Worm (Caenorhabditis elegans): ENCODE results near the gene oef-1.

Gene oef-1

ce11 chrIV:7507841-7508509 is 40.2 kb upstream of the oef-1 start, which contains the start of the genes vdac-1 and R05G6.5 (continued):
- TF ChIP-seq nhr-28 (tag; optimal IDR thresholded peaks at IDR 0.05) = no peak
- no peak for TF ChIP-seq pag-3 (tag; optimal IDR thresholded peaks at IDR 0.05; ENCODE audit: borderline replicate concordance, insufficient read depth)
- TF ChIP-seq rnt-1 (tag; optimal IDR thresholded peaks at IDR 0.05) = peak; percentile 79
- TF ChIP-seq unc-86 (tag; optimal IDR thresholded peaks at IDR 0.05) = peak; percentile 56
- TF ChIP-seq aha-1 (tag; optimal IDR thresholded peaks at IDR 0.05) = no peak
- no peak for TF ChIP-seq fkh-4 (tag; optimal IDR thresholded peaks at IDR 0.05; ENCODE audit: borderline replicate concordance)
- peak in 1 of 2 experiments; percentile 33 for TF ChIP-seq egl-27 (tag; optimal IDR thresholded peaks at IDR 0.05)
- TF ChIP-seq hpl-2 (GFP tag; optimal IDR thresholded peaks at IDR 0.05) = no peak
- peak; percentile 42 to 93 (median 70) for TF ChIP-seq ceh-82 (tag; optimal IDR thresholded peaks at IDR 0.05)
- TF ChIP-seq C04F5.9 (tag; optimal IDR thresholded peaks at IDR 0.05) = no peak
- TF ChIP-seq egl-13 (tag; optimal IDR thresholded peaks at IDR 0.05) = peak; percentile 17
- no peak for TF ChIP-seq ceh-8 (GFP tag; optimal IDR thresholded peaks at IDR 0.05)
- TF ChIP-seq unc-62 (GFP tag; optimal IDR thresholded peaks at IDR 0.05) = no peak
- peak; percentile 90 for TF ChIP-seq nhr-77 (tag; optimal IDR thresholded peaks at IDR 0.05)
- no peak for TF ChIP-seq hlh-17 (GFP tag; optimal IDR thresholded peaks at IDR 0.05; ENCODE audit: borderline replicate concordance)
- peak; percentile 30 for TF ChIP-seq mef-2 (tag; optimal IDR thresholded peaks at IDR 0.05)
- peak; percentile 81 for TF ChIP-seq unc-130 (tag; optimal IDR thresholded peaks at IDR 0.05)
- TF ChIP-seq efl-3 (GFP tag; optimal IDR thresholded peaks at IDR 0.05) = no peak
- TF ChIP-seq unc-98 (GFP tag; IDR thresholded peaks at IDR 0.05) = no peak
- no peak for TF ChIP-seq sox-4 (tag; optimal IDR thresholded peaks at IDR 0.05)
- TF ChIP-seq elt-2 (tag; optimal IDR thresholded peaks at IDR 0.05) = peak; percentile 73
- peak; percentile 80 for TF ChIP-seq nhr-90 (tag; optimal IDR thresholded peaks at IDR 0.05; ENCODE audit: poor library complexity)
- peak; percentile 11 for TF ChIP-seq snpc-4 (tag; optimal IDR thresholded peaks at IDR 0.05)
- peak; percentile 82 for TF ChIP-seq swsn-7 (tag; optimal IDR thresholded peaks at IDR 0.05)
- TF ChIP-seq mab-9 (GFP tag; IDR thresholded peaks at IDR 0.05) = 0 out of 2 replicates have a peak, but pooled peaks have one; percentile 17
- peak; percentile 7 for TF ChIP-seq lir-3 (tag; optimal IDR thresholded peaks at IDR 0.05; ENCODE audit: poor library complexity)
- TF ChIP-seq lin-35 (GFP tag; optimal IDR thresholded peaks at IDR 0.05) = peak; percentile 94 to 97
- peak; percentile 28 for TF ChIP-seq fkh-10 (GFP tag; optimal IDR thresholded peaks at IDR 0.05)
- TF ChIP-seq fkh-8 (tag; optimal IDR thresholded peaks at IDR 0.05) = peak; percentile 81
- TF ChIP-seq snu-23 (GFP tag; optimal IDR thresholded peaks at IDR 0.05) = peak; percentile 93
- TF ChIP-seq nhr-71 (tag; optimal IDR thresholded peaks at IDR 0.05) = peak; percentile 95
- peak in 4 of 6 experiments; percentile 30 to 78 (median 46) for TF ChIP-seq elt-3 (tag; optimal IDR thresholded peaks at IDR 0.05)
- peak; percentile 55 for TF ChIP-seq ztf-4 (tag; optimal IDR thresholded peaks at IDR 0.05)
- TF ChIP-seq tlp-1 (tag; optimal IDR thresholded peaks at IDR 0.05) = no peak
- peak; percentile 73 for TF ChIP-seq nhr-237 (tag; optimal IDR thresholded peaks at IDR 0.05)
- TF ChIP-seq efl-1 (optimal IDR thresholded peaks at IDR 0.05) = peak; percentile 59 to 93
- peak; percentile 90 to 99 for TF ChIP-seq efl-1 (GFP tag; optimal IDR thresholded peaks at IDR 0.05 in 1 of 2)
- peak; percentile 72 for TF ChIP-seq lin-15B (tag; optimal IDR thresholded peaks at IDR 0.05)
- no peak for TF ChIP-seq ceh-90 (tag; optimal IDR thresholded peaks at IDR 0.05)
- peak; percentile 82 for TF ChIP-seq lin-13 (GFP tag; optimal IDR thresholded peaks at IDR 0.05)
- peak; percentile 92 for TF ChIP-seq nhr-20 (tag; optimal IDR thresholded peaks at IDR 0.05)
- TF ChIP-seq tbx-2 (tag; optimal IDR thresholded peaks at IDR 0.05) = peak; percentile 86
- TF ChIP-seq mdl-1 (tag; optimal IDR thresholded peaks at IDR 0.05) = peak in 1 of 2 experiments; percentile 89
- no peak for TF ChIP-seq ama-1 (optimal IDR thresholded peaks at IDR 0.05)
- peak; percentile 25 for TF ChIP-seq sup-37 (GFP tag; optimal IDR thresholded peaks at IDR 0.05)
- TF ChIP-seq zag-1 (tag; optimal IDR thresholded peaks at IDR 0.05) = no peak
- peak; percentile 57 for TF ChIP-seq dsc-1 (tag; optimal IDR thresholded peaks at IDR 0.05)
- no peak for TF ChIP-seq ces-1 (GFP tag; optimal IDR thresholded peaks at IDR 0.05)
- no peak for TF ChIP-seq sptf-1 (tag; optimal IDR thresholded peaks at IDR 0.05)
- no peak for TF ChIP-seq F16B12.6 (tag; optimal IDR thresholded peaks at IDR 0.05)
- TF ChIP-seq jun-1 (tag; optimal IDR thresholded peaks at IDR 0.05) = peak; percentile 58
- no peak for TF ChIP-seq nhr-76 (tag; optimal IDR thresholded peaks at IDR 0.05)
